Fruit fly (Drosophila melanogaster) whole organism, embryonic: ENCODE data around the gene Bro.

Source experiments
- Blimp-1 ChIP-seq: fragments of 200-800 bp; sonication (Bioruptor generic); optimal IDR thresholded peaks from 3 replicates; lab custom pipeline; 2018; ENCODE audit warnings: missing biosample characterization, missing genetic modification characterization, mild to moderate bottlenecking, moderate library complexity, missing genetic modification reagents
- CG17912 ChIP-seq: fragments of 200-800 bp; sonication (Bioruptor generic); optimal IDR thresholded peaks from 2 replicates; lab custom pipeline; 2018; ENCODE audit warnings: missing biosample characterization, mild to moderate bottlenecking, missing genetic modification characterization
- CG18619 ChIP-seq: fragments of 200-800 bp; sonication (Bioruptor generic); optimal IDR thresholded peaks from 3 replicates; lab custom pipeline; 2017; ENCODE audit warnings: missing biosample characterization, mild to moderate bottlenecking, missing genetic modification characterization
- CG18764 ChIP-seq: fragments of 200-800 bp; sonication (Bioruptor generic); optimal IDR thresholded peaks from 3 replicates; lab custom pipeline; 2016; ENCODE audit warnings: missing biosample characterization, missing genetic modification characterization
- CG2889 ChIP-seq: fragments of 200-800 bp; sonication (Bioruptor generic); IDR thresholded peaks from 3 replicates; pipeline ENCODE4 v1.3.6; 2022; ENCODE audit warnings: missing biosample characterization, missing genetic modification characterization
- CG31441 ChIP-seq: fragments of 200-800 bp; sonication (Bioruptor generic); IDR thresholded peaks from 2 replicates; pipeline ENCODE4 v1.3.6; 2022; ENCODE audit warnings: missing biosample characterization, missing genetic modification characterization
- CG32767 ChIP-seq: fragments of 200-800 bp; sonication (Bioruptor generic); IDR thresholded peaks from 2 replicates; pipeline ENCODE4 v1.3.6; 2022; ENCODE audit warnings: missing biosample characterization, missing genetic modification characterization
- CG34422 ChIP-seq: fragments of 200-800 bp; sonication (Bioruptor generic); IDR thresholded peaks from 3 replicates; pipeline ENCODE4 v1.3.6; 2022; ENCODE audit warnings: missing biosample characterization, missing genetic modification characterization
- CG5953 ChIP-seq: fragments of 200-800 bp; sonication (Bioruptor generic); IDR thresholded peaks from 2 replicates; pipeline ENCODE4 v1.3.6; 2022; ENCODE audit warnings: missing biosample characterization, missing genetic modification characterization
- CG8478 ChIP-seq: fragments of >200 bp; optimal IDR thresholded peaks from 2 replicates; lab custom pipeline; 2018
- CG9817 ChIP-seq: fragments of 200-800 bp; sonication (Bioruptor generic); optimal IDR thresholded peaks from 2 replicates; lab custom pipeline; 2018; ENCODE audit warnings: missing biosample characterization, mild to moderate bottlenecking, missing genetic modification characterization, moderate library complexity
- Chrac-16 ChIP-seq: fragments of 200-800 bp; sonication (Bioruptor generic); optimal IDR thresholded peaks from 3 replicates; lab custom pipeline; 2016; ENCODE audit warnings: missing biosample characterization, missing genetic modification characterization
- Dek ChIP-seq: fragments of 200-800 bp; sonication (Bioruptor generic); optimal IDR thresholded peaks from 3 replicates; lab custom pipeline; 2019; ENCODE audit warnings: missing biosample characterization, mild to moderate bottlenecking, missing genetic modification characterization, moderate library complexity
- Doc3 ChIP-seq: fragments of 200-800 bp; sonication (Bioruptor generic); IDR thresholded peaks from 3 replicates; pipeline ENCODE4 v1.3.6; 2022; ENCODE audit warnings: missing biosample characterization, missing genetic modification characterization; ENCODE audit not compliant: partially characterized antibody
- Elba2 ChIP-seq: fragments of 200-800 bp; sonication (Bioruptor generic); optimal IDR thresholded peaks from 3 replicates; lab custom pipeline; 2016; ENCODE audit warnings: missing biosample characterization, missing genetic modification characterization
- Med ChIP-seq: fragments of 200-800 bp; sonication (Bioruptor generic); peaks from one replicate; lab custom pipeline; 2016; ENCODE audit warnings: missing biosample characterization, missing genetic modification characterization, mild to moderate bottlenecking, inconsistent platforms, moderate library complexity
- NK7.1 ChIP-seq: fragments of 200-800 bp; sonication (Bioruptor generic); optimal IDR thresholded peaks from 3 replicates; lab custom pipeline; 2016; ENCODE audit warnings: missing biosample characterization, missing genetic modification characterization
- Neu2 ChIP-seq: fragments of 200-800 bp; sonication (Bioruptor generic); optimal IDR thresholded peaks from 3 replicates; lab custom pipeline; 2016; ENCODE audit warnings: missing biosample characterization, missing genetic modification characterization, borderline replicate concordance
- NfI ChIP-seq: fragments of 200-800 bp; sonication (Bioruptor generic); optimal IDR thresholded peaks from 3 replicates; lab custom pipeline; 2018; ENCODE audit warnings: missing biosample characterization, mild to moderate bottlenecking, missing genetic modification characterization, moderate library complexity
- Pdp1 ChIP-seq, 2 experiments: fragments of 200-800 bp; sonication (Bioruptor generic); optimal IDR thresholded peaks; 3 replicates each; lab custom pipeline; 2016; ENCODE audit warnings: missing biosample characterization in 2 of 2, missing genetic modification characterization in 2 of 2, mild to moderate bottlenecking in 1 of 2, moderate library complexity in 1 of 2
- Sry-β ChIP-seq: fragments of 200-800 bp; sonication (Bioruptor generic); optimal IDR thresholded peaks from 2 replicates; lab custom pipeline; 2018; ENCODE audit warnings: missing biosample characterization, mild to moderate bottlenecking, missing genetic modification characterization, moderate library complexity
- Trl ChIP-seq, 3 experiments: fragments of >200 bp in 2 of 3; fragments of 200-800 bp in 1 of 3; sonication (Bioruptor generic) in 1 of 3; optimal IDR thresholded peaks; 2 replicates in 1 of 3; 3 replicates in 2 of 3; lab custom pipeline; 2016 to 2017; ENCODE audit warnings: missing biosample characterization in 1 of 3, missing genetic modification characterization in 1 of 3
- aop ChIP-seq: fragments of 200-800 bp; sonication (Bioruptor generic); IDR thresholded peaks from 2 replicates; pipeline ENCODE4 v1.3.6; 2022; ENCODE audit warnings: missing biosample characterization, missing genetic modification characterization
- ap ChIP-seq: fragments of 200-800 bp; sonication (Bioruptor generic); IDR thresholded peaks from 2 replicates; pipeline ENCODE4 v1.3.6; 2022; ENCODE audit warnings: missing biosample characterization, missing genetic modification characterization
- ara ChIP-seq: fragments of 200-800 bp; sonication (Bioruptor generic); IDR thresholded peaks from 2 replicates; pipeline ENCODE4 v1.3.6; 2022; ENCODE audit warnings: missing biosample characterization, missing genetic modification characterization
- btn ChIP-seq: fragments of 200-800 bp; sonication (Bioruptor generic); optimal IDR thresholded peaks from 2 replicates; lab custom pipeline; 2016; ENCODE audit warnings: missing biosample characterization, missing genetic modification characterization
- disco-r ChIP-seq: fragments of 200-800 bp; sonication (Bioruptor generic); optimal IDR thresholded peaks from 2 replicates; lab custom pipeline; 2016; ENCODE audit warnings: missing biosample characterization, missing genetic modification characterization
- fd102C ChIP-seq: fragments of 200-800 bp; sonication (Bioruptor generic); optimal IDR thresholded peaks from 2 replicates; lab custom pipeline; 2018; ENCODE audit warnings: missing biosample characterization, mild to moderate bottlenecking, missing genetic modification characterization, moderate library complexity
- gcm2 ChIP-seq: fragments of 200-800 bp; sonication (Bioruptor generic); optimal IDR thresholded peaks from 2 replicates; lab custom pipeline; 2016; ENCODE audit warnings: missing biosample characterization, missing genetic modification characterization
- ham ChIP-seq: fragments of 200-800 bp; sonication (Bioruptor generic); IDR thresholded peaks from 2 replicates; pipeline ENCODE4 v1.3.6; 2022; ENCODE audit warnings: missing biosample characterization, missing genetic modification characterization
- hb ChIP-seq: fragments of 200-800 bp; sonication (Bioruptor generic); IDR thresholded peaks from 3 replicates; pipeline ENCODE4 v1.3.6; 2022; ENCODE audit warnings: missing biosample characterization, missing genetic modification characterization; ENCODE audit not compliant: partially characterized antibody
- insv ChIP-seq, 2 experiments: fragments of 200-800 bp; sonication (Bioruptor generic); optimal IDR thresholded peaks; 3 replicates each; lab custom pipeline; 2016 to 2018; ENCODE audit warnings: missing biosample characterization in 2 of 2, missing genetic modification characterization in 2 of 2
- luna ChIP-seq: fragments of 200-800 bp; sonication (Bioruptor generic); optimal IDR thresholded peaks from 2 replicates; lab custom pipeline; 2016; ENCODE audit warnings: missing biosample characterization, missing genetic modification characterization
- pb ChIP-seq: fragments of 200-800 bp; sonication (Bioruptor generic); optimal IDR thresholded peaks from 3 replicates; lab custom pipeline; 2016; ENCODE audit warnings: missing biosample characterization, missing genetic modification characterization
- ranshi ChIP-seq: fragments of 200-800 bp; sonication (Bioruptor generic); IDR thresholded peaks from 2 replicates; pipeline ENCODE4 v1.3.6; 2022; ENCODE audit warnings: missing biosample characterization, missing genetic modification characterization
- ro ChIP-seq: fragments of 200-800 bp; sonication (Bioruptor generic); IDR thresholded peaks from 2 replicates; pipeline ENCODE4 v1.3.6; 2022; ENCODE audit warnings: missing biosample characterization, missing genetic modification characterization
- scrt ChIP-seq: fragments of 200-800 bp; sonication (Bioruptor generic); optimal IDR thresholded peaks from 2 replicates; lab custom pipeline; 2018; ENCODE audit warnings: missing biosample characterization, mild to moderate bottlenecking, missing genetic modification characterization, moderate library complexity
- sr ChIP-seq: fragments of 200-800 bp; sonication (Bioruptor generic); IDR thresholded peaks from 3 replicates; pipeline ENCODE4 v1.3.6; 2022; ENCODE audit warnings: missing biosample characterization, missing genetic modification characterization
- ssp ChIP-seq: fragments of 200-800 bp; sonication (Bioruptor generic); IDR thresholded peaks from 2 replicates; pipeline ENCODE4 v1.3.6; 2022; ENCODE audit warnings: missing biosample characterization, missing genetic modification characterization
- tna ChIP-seq: fragments of 200-800 bp; sonication (Bioruptor generic); IDR thresholded peaks from 2 replicates; pipeline ENCODE4 v1.3.6; 2022; ENCODE audit warnings: missing biosample characterization, missing genetic modification characterization; ENCODE audit not compliant: partially characterized antibody
- trem ChIP-seq: fragments of 200-800 bp; optimal IDR thresholded peaks from 3 replicates; lab custom pipeline; 2019; ENCODE audit warnings: missing biosample characterization, mild to moderate bottlenecking, missing genetic modification characterization, moderate library complexity
- ttk ChIP-seq: fragments of 200-800 bp; sonication (Bioruptor generic); IDR thresholded peaks from 2 replicates; pipeline ENCODE4 v2.1.2; 2022; ENCODE audit warnings: missing biosample characterization, missing genetic modification characterization
- wek ChIP-seq: fragments of 200-800 bp; sonication (Bioruptor generic); optimal IDR thresholded peaks from 3 replicates; lab custom pipeline; 2018; ENCODE audit warnings: missing biosample characterization, mild to moderate bottlenecking, missing genetic modification characterization, moderate library complexity

Gene Bro

DNA sequence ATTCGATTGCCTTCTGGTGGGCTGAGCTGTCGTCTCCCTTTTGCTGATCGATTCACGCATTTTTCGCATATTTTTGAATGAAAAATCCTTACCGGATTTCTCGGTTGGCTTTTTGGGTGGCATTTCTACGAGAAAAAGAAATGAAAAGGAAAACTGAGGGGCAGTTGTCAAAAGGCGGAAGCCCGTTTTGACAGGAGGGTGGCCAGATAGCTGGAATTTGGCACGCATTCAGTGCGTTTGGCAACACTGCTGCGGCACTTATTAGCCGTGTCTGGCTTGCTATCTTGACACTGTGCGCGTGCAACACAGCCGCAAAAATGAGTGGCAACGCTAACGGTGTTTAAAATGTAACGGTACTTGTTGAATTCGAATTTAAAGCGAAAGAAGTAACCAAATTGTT, 20.8 kb downstream of the Bro start, which contains the start of gene RpL23A (continued):
- TF ChIP-seq CG18619 (peak; percentile 98), scrt (GFP tag; lab: Kevin White, UChicago) (peak; percentile 92), pb (GFP tag; lab: Kevin White, UChicago) (peak; percentile 97), CG5953 (GFP tag; lab: Robert Waterston, UW) (peak; percentile 90), wek (GFP tag; lab: Kevin White, UChicago) (peak; percentile 87), aop (peak; percentile 54; the same call in 1 of the 2 replicates), CG2889 (GFP tag; lab: Robert Waterston, UW) (peak; percentile 85), tna (no peak), ro (GFP tag; lab: Robert Waterston, UW) (peak; percentile 73), CG18764 (GFP tag; lab: Kevin White, UChicago) (peak; percentile 93), hb (GFP tag; lab: Robert Waterston, UW) (no peak), CG31441 (GFP tag; lab: Robert Waterston, UW) (peak; percentile 87), btn (GFP tag; lab: Kevin White, UChicago) (peak; percentile 92), Doc3 (GFP tag; lab: Robert Waterston, UW) (no peak), ap (peak; percentile 85), CG32767 (peak; percentile 66), Trl (optimal IDR thresholded peaks at IDR 0.05; lab: Kevin White, UChicago) (peak in 1 of 2 experiments; percentile 18), Trl (GFP tag; optimal IDR thresholded peaks at IDR 0.05; lab: Kevin White, UChicago) (peak; percentile 99), trem (tag; lab: Kevin White, UChicago) (peak; percentile 91), ssp (GFP tag; lab: Robert Waterston, UW) (peak; percentile 87), Dek (peak; percentile 90), disco-r (GFP tag; lab: Kevin White, UChicago) (peak; percentile 95), CG9817 (tag; lab: Kevin White, UChicago) (peak; percentile 96), sr (GFP tag; lab: Robert Waterston, UW) (peak; percentile 92), Elba2 (GFP tag; lab: Kevin White, UChicago) (peak; percentile 72), ara (GFP tag; lab: Robert Waterston, UW) (peak; percentile 90), NK7.1 (GFP tag; lab: Kevin White, UChicago) (peak; percentile 94), gcm2 (GFP tag; lab: Kevin White, UChicago) (peak; percentile 90), Blimp-1 (peak; percentile 90), CG34422 (peak; percentile 93), ranshi (GFP tag; lab: Robert Waterston, UW) (peak; percentile 95), Neu2 (GFP tag; lab: Kevin White, UChicago) (peak; percentile 89), insv (GFP tag; optimal IDR thresholded peaks at IDR 0.05; lab: Kevin White, UChicago) (peak in 1 of 2 experiments; percentile 84), Pdp1 (GFP tag; optimal IDR thresholded peaks at IDR 0.05; lab: Kevin White, UChicago) (peak; percentile 92 to 93), Sry-β (GFP tag; lab: Kevin White, UChicago) (peak; percentile 52), luna (GFP tag; lab: Kevin White, UChicago) (peak; percentile 96), Chrac-16 (GFP tag; lab: Kevin White, UChicago) (peak; percentile 89), ham (GFP tag; lab: Robert Waterston, UW) (peak; percentile 91), NfI (GFP tag; lab: Kevin White, UChicago) (peak; percentile 97), ttk (GFP tag; lab: Robert Waterston, UW) (peak; percentile 94), CG17912 (GFP tag; lab: Kevin White, UChicago) (peak; percentile 96)

DNA sequence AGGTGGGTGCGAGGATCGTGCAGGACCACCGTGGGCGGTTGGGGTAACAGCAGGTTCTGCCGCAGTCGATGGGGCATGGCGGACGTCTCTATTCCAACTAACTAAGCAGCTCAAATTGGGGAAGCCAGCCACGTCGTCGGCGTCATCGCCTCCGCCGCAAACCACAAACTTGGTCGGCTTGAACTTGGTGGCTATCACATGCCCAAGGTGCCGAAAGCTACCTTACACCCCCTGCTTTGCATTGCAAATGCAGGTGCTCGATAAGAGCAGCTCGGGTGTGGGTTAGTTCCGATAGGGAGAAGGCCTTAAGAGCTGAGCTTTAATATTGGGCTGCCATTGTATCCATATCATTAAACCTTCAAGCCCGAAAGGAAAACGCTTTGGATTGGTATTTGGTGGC, 22.3 kb downstream of the Bro start, which contains the start of gene RabX5:
Gene RabX5 (minus strand): TSS at position 101 of the 400 bp plus-strand sequence.
- no peak for TF ChIP-seq fd102C (GFP tag; lab: Kevin White, UChicago)
- peak; percentile 55 for TF ChIP-seq Med (GFP tag; lab: Kevin White, UChicago)
- peak; percentile 4 for TF ChIP-seq CG8478
